3 worm cellular contexts compared by ENCODE assay signal in the genomic region with DNA sequence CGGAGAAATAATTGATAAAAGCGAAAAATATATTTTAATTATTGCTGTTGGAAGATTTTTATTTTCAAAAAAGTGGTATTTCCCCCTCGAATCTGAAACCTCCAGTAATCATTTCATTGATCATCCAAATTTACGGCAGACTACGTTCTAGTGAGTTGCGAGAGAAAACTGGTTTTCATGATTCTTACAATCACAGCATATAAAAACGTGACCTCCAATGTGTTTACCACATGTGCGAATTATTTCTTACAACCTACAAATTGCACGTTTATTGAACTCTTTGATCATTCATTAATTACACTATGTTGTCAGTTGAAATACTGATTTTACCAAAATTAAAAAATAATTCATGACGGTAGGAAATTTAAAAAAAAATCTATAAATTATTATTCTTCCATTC.
TF ChIP-seq lines count a peak whose summit lies in the region.

No protein-coding gene starts in this region.

TF ChIP-seq in whole organism, L1 larva, 84 proteins besides CTCF, POLR2A, EP300 and RAD21 (continued from another document):
- no peak for TF ChIP-seq nhr-237 (tag; optimal IDR thresholded peaks at IDR 0.05; lab: Kevin White, UChicago)
- TF ChIP-seq lsy-2 (tag; optimal IDR thresholded peaks at IDR 0.05; lab: Kevin White, UChicago): peak; percentile 36 to 53
- TF ChIP-seq irx-1 (tag; optimal IDR thresholded peaks at IDR 0.05; lab: Kevin White, UChicago): peak; percentile 5
- TF ChIP-seq efl-1 (optimal IDR thresholded peaks at IDR 0.05; lab: Kevin White, UChicago): peak in 1 of 2 experiments; percentile 40
- TF ChIP-seq efl-1 (GFP tag; optimal IDR thresholded peaks at IDR 0.05 in 1 of 2; lab: Kevin White, UChicago): peak; percentile 10 to 94
- peak; percentile 70 for TF ChIP-seq blmp-1 (tag; optimal IDR thresholded peaks at IDR 0.05; lab: Kevin White, UChicago)
- TF ChIP-seq C16A3.4 (tag; optimal IDR thresholded peaks at IDR 0.05; lab: Kevin White, UChicago): peak; percentile 42
- TF ChIP-seq nhr-19 (GFP tag; conservative IDR thresholded peaks at IDR 0.05; lab: Robert Waterston, UW): peak; percentile 71
- TF ChIP-seq grh-1 (GFP tag; IDR thresholded peaks at IDR 0.05; lab: Robert Waterston, UW): peak; percentile 91
- TF ChIP-seq nhr-85 (tag; lab: Kevin White, UChicago): peak; percentile 97
- TF ChIP-seq unc-130 (tag; optimal IDR thresholded peaks at IDR 0.05; lab: Kevin White, UChicago): peak; percentile 16
- peak; percentile 65 for TF ChIP-seq nhr-90 (tag; optimal IDR thresholded peaks at IDR 0.05; lab: Kevin White, UChicago; ENCODE audit: poor library complexity)
- TF ChIP-seq sox-4 (tag; optimal IDR thresholded peaks at IDR 0.05; lab: Kevin White, UChicago): no peak
- peak; percentile 100 for TF ChIP-seq nhr-20 (tag; optimal IDR thresholded peaks at IDR 0.05; lab: Kevin White, UChicago)
- no peak for TF ChIP-seq ceh-82 (tag; optimal IDR thresholded peaks at IDR 0.05; lab: Kevin White, UChicago)
- no peak for TF ChIP-seq skn-1 (tag; optimal IDR thresholded peaks at IDR 0.05; lab: Kevin White, UChicago)
- TF ChIP-seq lir-3 (tag; optimal IDR thresholded peaks at IDR 0.05; lab: Kevin White, UChicago; ENCODE audit: poor library complexity): peak; percentile 44
- TF ChIP-seq nhr-47 (tag; optimal IDR thresholded peaks at IDR 0.05; lab: Kevin White, UChicago): peak; percentile 27
TF ChIP-seq in whole organism, L1 larva: peak in this region for 22.

TF ChIP-seq in whole organism, L2 larva, 48 proteins besides CTCF, POLR2A, EP300 and RAD21 (continued from another document):
- TF ChIP-seq ztf-4 (tag; optimal IDR thresholded peaks at IDR 0.05; lab: Kevin White, UChicago): peak; percentile 22

TF ChIP-seq in whole organism, L4 larva, 104 proteins besides CTCF, POLR2A, EP300 and RAD21 (continued from another document):
- TF ChIP-seq nhr-28 (tag; optimal IDR thresholded peaks at IDR 0.05; lab: Kevin White, UChicago): peak; percentile 95
- TF ChIP-seq daf-12 (tag; optimal IDR thresholded peaks at IDR 0.05; lab: Kevin White, UChicago): no peak
- no peak for TF ChIP-seq sdz-12 (GFP tag; optimal IDR thresholded peaks at IDR 0.05; lab: Kevin White, UChicago)
- TF ChIP-seq mxl-3 (GFP tag; optimal IDR thresholded peaks at IDR 0.05; lab: Kevin White, UChicago): peak; percentile 92
- TF ChIP-seq nhr-102 (tag; optimal IDR thresholded peaks at IDR 0.05; lab: Kevin White, UChicago): peak; percentile 58
- peak; percentile 40 for TF ChIP-seq nhr-48 (tag; optimal IDR thresholded peaks at IDR 0.05; lab: Kevin White, UChicago)
- TF ChIP-seq hlh-11 (tag; optimal IDR thresholded peaks at IDR 0.05; lab: Kevin White, UChicago): peak; percentile 18
- TF ChIP-seq aha-1 (tag; lab: Kevin White, UChicago): peak; percentile 87
- TF ChIP-seq Y48G9A.11 (GFP tag; IDR thresholded peaks at IDR 0.05; lab: Robert Waterston, UW): no peak
- no peak for TF ChIP-seq lir-3 (tag; optimal IDR thresholded peaks at IDR 0.05; lab: Kevin White, UChicago)
- no peak for TF ChIP-seq nhr-6 (tag; optimal IDR thresholded peaks at IDR 0.05; lab: Kevin White, UChicago)
